Fruit fly (Drosophila melanogaster) whole organism, embryonic: Measurements from ENCODE around the gene CNMaR.

Experiments
- Bdp1 ChIP-seq: fragments of 200-800 bp; sonication (Bioruptor generic); optimal IDR thresholded peaks from 3 replicates; lab custom pipeline; 2016; ENCODE audit warnings: missing biosample characterization, missing genetic modification characterization
- C15 ChIP-seq: fragments of 200-800 bp; sonication (Bioruptor generic); IDR thresholded peaks from 3 replicates; pipeline ENCODE4 v1.3.6; 2022; ENCODE audit warnings: missing biosample characterization, missing genetic modification characterization
- CG10274 ChIP-seq: fragments of 200-800 bp; sonication (Bioruptor generic); optimal IDR thresholded peaks from 3 replicates; lab custom pipeline; 2017; ENCODE audit warnings: missing biosample characterization, mild to moderate bottlenecking, missing genetic modification characterization
- CG10543 ChIP-seq: fragments of 200-800 bp; sonication (Bioruptor generic); optimal IDR thresholded peaks from 3 replicates; lab custom pipeline; 2017; ENCODE audit warnings: missing biosample characterization, mild to moderate bottlenecking, missing genetic modification characterization, moderate library complexity
- CG10959 ChIP-seq: fragments of 200-800 bp; sonication (Bioruptor generic); IDR thresholded peaks from 2 replicates; pipeline ENCODE4 v1.3.6; 2022; ENCODE audit warnings: missing biosample characterization, missing genetic modification characterization
- CG12155 ChIP-seq: fragments of 200-800 bp; sonication (Bioruptor generic); optimal IDR thresholded peaks from 3 replicates; lab custom pipeline; 2016; ENCODE audit warnings: missing biosample characterization, missing genetic modification characterization
- CG13296 ChIP-seq: fragments of 200-800 bp; sonication (Bioruptor generic); optimal IDR thresholded peaks from 3 replicates; lab custom pipeline; 2018; ENCODE audit warnings: missing biosample characterization, mild to moderate bottlenecking, missing genetic modification characterization
- CG16779 ChIP-seq: fragments of 200-800 bp; sonication (Bioruptor generic); IDR thresholded peaks from 2 replicates; pipeline ENCODE4 v1.3.6; 2022; ENCODE audit warnings: missing biosample characterization, missing genetic modification characterization
- CG17186 ChIP-seq: fragments of 200-800 bp; sonication (Bioruptor generic); optimal IDR thresholded peaks from 3 replicates; lab custom pipeline; 2017; ENCODE audit warnings: missing biosample characterization, missing genetic modification reagents, missing genetic modification characterization
- CG2712 ChIP-seq: fragments of 200-800 bp; optimal IDR thresholded peaks from 3 replicates; lab custom pipeline; 2019; ENCODE audit warnings: missing biosample characterization, mild to moderate bottlenecking, missing genetic modification characterization, moderate library complexity
- CG31441 ChIP-seq: fragments of 200-800 bp; sonication (Bioruptor generic); IDR thresholded peaks from 2 replicates; pipeline ENCODE4 v1.3.6; 2022; ENCODE audit warnings: missing biosample characterization, missing genetic modification characterization
- CG32532 ChIP-seq: fragments of 200-800 bp; sonication (Bioruptor generic); IDR thresholded peaks from 2 replicates; pipeline ENCODE4 v1.3.6; 2022; ENCODE audit warnings: missing biosample characterization, missing genetic modification characterization
- CG3281 ChIP-seq: fragments of 200-800 bp; sonication (Bioruptor generic); optimal IDR thresholded peaks from 3 replicates; lab custom pipeline; 2017; ENCODE audit warnings: missing biosample characterization, mild to moderate bottlenecking, missing genetic modification characterization
- CG4282 ChIP-seq: fragments of 200-800 bp; sonication (Bioruptor generic); optimal IDR thresholded peaks from 2 replicates; lab custom pipeline; 2016; ENCODE audit warnings: missing biosample characterization, missing genetic modification characterization
- CG4360 ChIP-seq: fragments of 200-800 bp; sonication (Bioruptor generic); IDR thresholded peaks from 2 replicates; pipeline ENCODE4 v1.3.6; 2022; ENCODE audit warnings: missing biosample characterization, missing genetic modification characterization
- CG4820 ChIP-seq: fragments of 200-800 bp; sonication (Bioruptor generic); optimal IDR thresholded peaks from 3 replicates; lab custom pipeline; 2016; ENCODE audit warnings: missing biosample characterization, missing genetic modification characterization
- CG5245 ChIP-seq: fragments of 200-800 bp; sonication (Bioruptor generic); optimal IDR thresholded peaks from 3 replicates; lab custom pipeline; 2016; ENCODE audit warnings: missing biosample characterization, missing genetic modification characterization
- CG6813 ChIP-seq: fragments of 200-800 bp; sonication (Bioruptor generic); optimal IDR thresholded peaks from 2 replicates; lab custom pipeline; 2017; ENCODE audit warnings: missing biosample characterization, missing genetic modification characterization, mild to moderate bottlenecking, moderate library complexity, missing genetic modification reagents
- CG7556 ChIP-seq: fragments of 200-800 bp; sonication (Bioruptor generic); optimal IDR thresholded peaks from 2 replicates; lab custom pipeline; 2017; ENCODE audit warnings: missing biosample characterization, mild to moderate bottlenecking, missing genetic modification characterization
- CG9876 ChIP-seq: fragments of 200-800 bp; sonication (Bioruptor generic); optimal IDR thresholded peaks from 2 replicates; lab custom pipeline; 2016; ENCODE audit warnings: missing biosample characterization, missing genetic modification characterization
- Camta ChIP-seq: fragments of 200-800 bp; sonication (Bioruptor generic); optimal IDR thresholded peaks from 2 replicates; lab custom pipeline; 2016; ENCODE audit warnings: missing biosample characterization, missing genetic modification characterization
- CoRest ChIP-seq: fragments of 200-800 bp; sonication (Bioruptor generic); optimal IDR thresholded peaks from 3 replicates; lab custom pipeline; 2018; ENCODE audit warnings: missing biosample characterization, mild to moderate bottlenecking, missing genetic modification characterization, moderate library complexity
- E2f1 ChIP-seq: fragments of 200-800 bp; sonication (Bioruptor generic); IDR thresholded peaks from 2 replicates; pipeline ENCODE4 v1.3.6; 2022; ENCODE audit warnings: missing biosample characterization, missing genetic modification characterization
- Elba2 ChIP-seq: fragments of 200-800 bp; sonication (Bioruptor generic); optimal IDR thresholded peaks from 3 replicates; lab custom pipeline; 2016; ENCODE audit warnings: missing biosample characterization, missing genetic modification characterization
- Fer1 ChIP-seq: fragments of 200-800 bp; sonication (Bioruptor generic); optimal IDR thresholded peaks from 2 replicates; lab custom pipeline; 2017; ENCODE audit warnings: missing biosample characterization, mild to moderate bottlenecking, missing genetic modification characterization
- GATAe ChIP-seq: fragments of 200-800 bp; sonication (Bioruptor generic); conservative IDR thresholded peaks from 2 replicates; pipeline ENCODE4 v1.3.6; 2022; ENCODE audit warnings: missing biosample characterization, missing genetic modification characterization
- MESR4 ChIP-seq: fragments of 200-800 bp; sonication (Bioruptor generic); optimal IDR thresholded peaks from 2 replicates; lab custom pipeline; 2018; ENCODE audit warnings: missing biosample characterization, mild to moderate bottlenecking, missing genetic modification characterization, moderate library complexity
- NFAT ChIP-seq: fragments of 200-800 bp; sonication (Bioruptor generic); IDR thresholded peaks from 2 replicates; pipeline ENCODE4 v1.3.6; 2022; ENCODE audit warnings: missing biosample characterization, missing genetic modification characterization
- Ravus ChIP-seq: fragments of 200-800 bp; sonication (Bioruptor generic); IDR thresholded peaks from 2 replicates; pipeline ENCODE4 v1.3.6; 2022; ENCODE audit warnings: missing biosample characterization, missing genetic modification characterization
- Rfx ChIP-seq: fragments of 200-800 bp; sonication (Bioruptor generic); IDR thresholded peaks from 2 replicates; pipeline ENCODE4 v1.3.6; 2022; ENCODE audit warnings: missing biosample characterization, missing genetic modification characterization
- Taf1 ChIP-seq: fragments of 200-800 bp; sonication (Bioruptor generic); IDR thresholded peaks from 2 replicates; pipeline ENCODE4 v1.3.6; 2022; ENCODE audit warnings: missing biosample characterization, missing genetic modification characterization
- bab2 ChIP-seq: fragments of 200-800 bp; sonication (Bioruptor generic); optimal IDR thresholded peaks from 2 replicates; lab custom pipeline; 2016; ENCODE audit warnings: missing biosample characterization, missing genetic modification characterization
- bbx ChIP-seq: fragments of 200-800 bp; sonication (Bioruptor generic); IDR thresholded peaks from 2 replicates; pipeline ENCODE4 v1.3.6; 2022; ENCODE audit warnings: missing biosample characterization, missing genetic modification characterization; ENCODE audit not compliant: partially characterized antibody
- chif ChIP-seq, 2 experiments: fragments of 200-800 bp; sonication (Bioruptor generic); optimal IDR thresholded peaks; 3 replicates each; lab custom pipeline; 2016; ENCODE audit warnings: missing biosample characterization in 2 of 2, missing genetic modification characterization in 2 of 2
- corto ChIP-seq: fragments of 200-800 bp; sonication (Bioruptor generic); optimal IDR thresholded peaks from 2 replicates; lab custom pipeline; 2016; ENCODE audit warnings: missing biosample characterization, mild to moderate bottlenecking, missing genetic modification characterization, moderate library complexity
- danr ChIP-seq: fragments of 200-800 bp; sonication (Bioruptor generic); IDR thresholded peaks from 2 replicates; pipeline ENCODE4 v1.3.6; 2022; ENCODE audit warnings: missing biosample characterization, missing genetic modification characterization
- dmrt11E ChIP-seq: fragments of 200-800 bp; sonication (Bioruptor generic); optimal IDR thresholded peaks from 3 replicates; lab custom pipeline; 2018; ENCODE audit warnings: missing biosample characterization, mild to moderate bottlenecking, missing genetic modification characterization, moderate library complexity
- fd3F ChIP-seq: fragments of 200-800 bp; sonication (Bioruptor generic); optimal IDR thresholded peaks from 2 replicates; lab custom pipeline; 2018; ENCODE audit warnings: missing biosample characterization, mild to moderate bottlenecking, missing genetic modification characterization, moderate library complexity
- gsb-n ChIP-seq: fragments of 200-800 bp; sonication (Bioruptor generic); optimal IDR thresholded peaks from 3 replicates; lab custom pipeline; 2018; ENCODE audit warnings: missing biosample characterization, mild to moderate bottlenecking, missing genetic modification characterization
- insv ChIP-seq, 2 experiments: fragments of 200-800 bp; sonication (Bioruptor generic); optimal IDR thresholded peaks; 3 replicates each; lab custom pipeline; 2016 to 2018; ENCODE audit warnings: missing biosample characterization in 2 of 2, missing genetic modification characterization in 2 of 2
- kah ChIP-seq: fragments of 200-800 bp; sonication (Bioruptor generic); optimal IDR thresholded peaks from 2 replicates; lab custom pipeline; 2018; ENCODE audit warnings: missing biosample characterization, mild to moderate bottlenecking, missing genetic modification characterization
- nerfin-1 ChIP-seq: fragments of 200-800 bp; sonication (Bioruptor generic); optimal IDR thresholded peaks from 3 replicates; lab custom pipeline; 2019; ENCODE audit warnings: missing biosample characterization, mild to moderate bottlenecking, missing genetic modification characterization, moderate library complexity
- pb ChIP-seq: fragments of 200-800 bp; sonication (Bioruptor generic); optimal IDR thresholded peaks from 3 replicates; lab custom pipeline; 2016; ENCODE audit warnings: missing biosample characterization, missing genetic modification characterization
- pfk ChIP-seq: fragments of 200-800 bp; sonication (Bioruptor generic); optimal IDR thresholded peaks from 2 replicates; lab custom pipeline; 2018; ENCODE audit warnings: missing biosample characterization, mild to moderate bottlenecking, missing genetic modification characterization, moderate library complexity
- psq ChIP-seq: fragments of 200-800 bp; sonication (Bioruptor generic); optimal IDR thresholded peaks from 2 replicates; lab custom pipeline; 2017; ENCODE audit warnings: missing biosample characterization, missing genetic modification characterization
- row ChIP-seq: fragments of 200-800 bp; sonication (Bioruptor generic); IDR thresholded peaks from 3 replicates; pipeline ENCODE4 v1.3.6; 2022; ENCODE audit warnings: missing biosample characterization, missing genetic modification characterization
- salm ChIP-seq: fragments of 200-800 bp; sonication (Bioruptor generic); optimal IDR thresholded peaks from 2 replicates; lab custom pipeline; 2018; ENCODE audit warnings: missing biosample characterization, mild to moderate bottlenecking, missing genetic modification characterization
- so ChIP-seq: fragments of 200-800 bp; sonication (Bioruptor generic); IDR thresholded peaks from 3 replicates; pipeline ENCODE4 v1.3.6; 2022; ENCODE audit warnings: missing biosample characterization, missing genetic modification characterization
- sob ChIP-seq: fragments of 200-800 bp; sonication (Bioruptor generic); IDR thresholded peaks from 2 replicates; pipeline ENCODE4 v1.3.6; 2022; ENCODE audit warnings: missing biosample characterization, missing genetic modification characterization
- stc ChIP-seq: fragments of 200-800 bp; sonication (Bioruptor generic); IDR thresholded peaks from 2 replicates; pipeline ENCODE4 v1.3.6; 2022; ENCODE audit warnings: missing biosample characterization, missing genetic modification characterization
- tgo ChIP-seq: fragments of 200-800 bp; sonication (Bioruptor generic); IDR thresholded peaks from 3 replicates; pipeline ENCODE4 v1.3.6; 2022; ENCODE audit warnings: missing biosample characterization, missing genetic modification characterization
- trem ChIP-seq: fragments of 200-800 bp; optimal IDR thresholded peaks from 3 replicates; lab custom pipeline; 2019; ENCODE audit warnings: missing biosample characterization, mild to moderate bottlenecking, missing genetic modification characterization, moderate library complexity
- zfh2 ChIP-seq: fragments of 200-800 bp; sonication (Bioruptor generic); optimal IDR thresholded peaks from 2 replicates; lab custom pipeline; 2016; ENCODE audit warnings: missing biosample characterization, missing genetic modification characterization

Gene CNMaR

dm6 chr3L:9671372-9671771 is 27.5 kb downstream of the CNMaR start (continued):
- no peak for TF ChIP-seq CG32532 (GFP tag; lab: Robert Waterston, UW)
- no peak for TF ChIP-seq CoRest (tag; lab: Kevin White, UChicago)
- TF ChIP-seq CG6813 (GFP tag; lab: Kevin White, UChicago), result no peak
- TF ChIP-seq sob (GFP tag; lab: Robert Waterston, UW), result 0 out of 2 replicates have a peak, but pooled peaks have one; percentile 7
- TF ChIP-seq CG5245 (GFP tag; lab: Kevin White, UChicago), result no peak
- TF ChIP-seq insv (GFP tag; optimal IDR thresholded peaks at IDR 0.05; lab: Kevin White, UChicago), result no peak
- no peak for TF ChIP-seq pfk (GFP tag; lab: Kevin White, UChicago)
- no peak for TF ChIP-seq corto
- TF ChIP-seq CG4360 (GFP tag; lab: Robert Waterston, UW), result peak; percentile 54
- TF ChIP-seq E2f1, result no peak
- no peak for TF ChIP-seq NFAT (GFP tag; lab: Robert Waterston, UW)
- TF ChIP-seq Elba2 (GFP tag; lab: Kevin White, UChicago), result no peak
- no peak for TF ChIP-seq CG4820
- no peak for TF ChIP-seq CG2712 (tag; lab: Kevin White, UChicago)
- no peak for TF ChIP-seq Rfx
- peak; percentile 42 for TF ChIP-seq CG10543 (GFP tag; lab: Kevin White, UChicago)
- no peak for TF ChIP-seq CG13296
- TF ChIP-seq Taf1 (GFP tag; lab: Robert Waterston, UW), result no peak
- TF ChIP-seq CG9876 (GFP tag; lab: Kevin White, UChicago), result no peak
- no peak for TF ChIP-seq fd3F (GFP tag; lab: Kevin White, UChicago)
- TF ChIP-seq so (GFP tag; lab: Robert Waterston, UW), result no peak
- no peak for TF ChIP-seq zfh2 (GFP tag; lab: Kevin White, UChicago)
- no peak for TF ChIP-seq CG12155 (GFP tag; lab: Kevin White, UChicago)
- TF ChIP-seq tgo (GFP tag; lab: Robert Waterston, UW), result no peak
- TF ChIP-seq nerfin-1 (tag; lab: Kevin White, UChicago), result no peak
- TF ChIP-seq MESR4 (GFP tag; lab: Kevin White, UChicago), result no peak
- no peak for TF ChIP-seq CG10959
- no peak for TF ChIP-seq pb
- TF ChIP-seq chif (GFP tag; optimal IDR thresholded peaks at IDR 0.05; lab: Kevin White, UChicago), result no peak
- TF ChIP-seq CG4282, result no peak
- no peak for TF ChIP-seq bab2 (GFP tag; lab: Kevin White, UChicago)
- no peak for TF ChIP-seq CG10274 (GFP tag; lab: Kevin White, UChicago)
- TF ChIP-seq CG16779, result no peak
- TF ChIP-seq stc (GFP tag; lab: Robert Waterston, UW), result no peak
- TF ChIP-seq Ravus (GFP tag; lab: Robert Waterston, UW), result no peak
- no peak for TF ChIP-seq Bdp1
- TF ChIP-seq psq, result no peak
- no peak for TF ChIP-seq kah
- no peak for TF ChIP-seq Camta (GFP tag; lab: Kevin White, UChicago)
- TF ChIP-seq gsb-n (tag; lab: Kevin White, UChicago), result no peak
- TF ChIP-seq bbx (GFP tag; lab: Robert Waterston, UW), result 0 out of 2 replicates have a peak, but pooled peaks have one; percentile 8
- no peak for TF ChIP-seq danr
- no peak for TF ChIP-seq CG31441 (GFP tag; lab: Robert Waterston, UW)
- TF ChIP-seq Fer1 (GFP tag; lab: Kevin White, UChicago), result no peak
- TF ChIP-seq CG17186, result no peak
- TF ChIP-seq C15 (GFP tag; lab: Robert Waterston, UW), result no peak
- TF ChIP-seq CG7556 (GFP tag; lab: Kevin White, UChicago), result no peak
- TF ChIP-seq dmrt11E (tag; lab: Kevin White, UChicago), result no peak
- no peak for TF ChIP-seq salm (tag; lab: Kevin White, UChicago)
- TF ChIP-seq GATAe (GFP tag; lab: Robert Waterston, UW), result peak; percentile 89
- TF ChIP-seq trem, result no peak
- TF ChIP-seq CG3281 (GFP tag; lab: Kevin White, UChicago), result no peak
- TF ChIP-seq row (GFP tag; lab: Robert Waterston, UW), result no peak
